Fruit fly (Drosophila melanogaster): ENCODE results near the gene Npc1a.

Npc1a gene

DNA sequence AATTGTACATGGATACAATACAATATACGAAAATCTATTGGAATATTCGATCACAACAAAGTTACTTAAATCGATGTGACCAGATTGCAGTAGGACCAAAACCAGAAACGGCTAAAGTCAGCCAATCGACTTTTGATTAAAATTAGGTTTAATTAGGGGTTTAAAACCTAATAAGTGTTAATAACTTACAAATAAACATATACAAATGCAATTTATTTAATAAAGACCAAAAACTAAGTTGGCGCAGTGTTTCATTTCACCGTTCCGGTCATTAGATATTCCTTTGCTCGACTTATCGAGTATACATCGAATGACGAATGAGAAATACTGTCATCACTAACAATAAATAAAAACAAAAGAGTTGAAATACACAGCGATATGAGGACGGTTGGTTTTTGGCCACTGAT is 29.4 kb upstream of the Npc1a start, which contains the start of the genes bsk and CG31717 (continued):
- peak; percentile 97 for TF ChIP-seq CG30020 (tag; optimal IDR thresholded peaks at IDR 0.05)
- peak; percentile 5 for TF ChIP-seq B-H2 (GFP tag; optimal IDR thresholded peaks at IDR 0.05)
- peak; percentile 43 for TF ChIP-seq Ets97D (GFP tag; optimal IDR thresholded peaks at IDR 0.05)
- TF ChIP-seq Ssrp (tag; optimal IDR thresholded peaks at IDR 0.05), result no peak
- TF ChIP-seq Dll (GFP tag; IDR thresholded peaks at IDR 0.05; ENCODE audit: partially characterized antibody), result peak; percentile 68; the same call in 2 of the 4 replicates
- no peak for TF ChIP-seq E2f1 (GFP tag; IDR thresholded peaks at IDR 0.05)
- TF ChIP-seq CG6791 (GFP tag; IDR thresholded peaks at IDR 0.05; ENCODE audit: partially characterized antibody), result peak; percentile 58; the same call in 1 of the 3 replicates
- peak; percentile 7 for TF ChIP-seq lilli (GFP tag; optimal IDR thresholded peaks at IDR 0.05)
- TF ChIP-seq nmo (GFP tag; optimal IDR thresholded peaks at IDR 0.05), result peak; percentile 60
- TF ChIP-seq CG10565 (GFP tag; optimal IDR thresholded peaks at IDR 0.05), result no peak
- TF ChIP-seq MESR4 (GFP tag; optimal IDR thresholded peaks at IDR 0.05), result peak; percentile 35
- peak; percentile 73 for TF ChIP-seq CG8924 (tag; optimal IDR thresholded peaks at IDR 0.05)
- TF ChIP-seq Xbp1 (GFP tag; optimal IDR thresholded peaks at IDR 0.05), result no peak
- TF ChIP-seq Bgb (GFP tag; IDR thresholded peaks at IDR 0.05; ENCODE audit: partially characterized antibody), result peak; percentile 34; the same call in 1 of the 2 replicates
- no peak for TF ChIP-seq cato (GFP tag; optimal IDR thresholded peaks at IDR 0.05; ENCODE audit: borderline replicate concordance)
- peak; percentile 78 for TF ChIP-seq gfzf (GFP tag; optimal IDR thresholded peaks at IDR 0.05)
- peak; percentile 2 for TF ChIP-seq nom (GFP tag; optimal IDR thresholded peaks at IDR 0.05)
- TF ChIP-seq tll (GFP tag; optimal IDR thresholded peaks at IDR 0.05), result peak in 1 of 2 experiments; percentile 53
- peak; percentile 77 for TF ChIP-seq BEAF-32 (GFP tag; optimal IDR thresholded peaks at IDR 0.05)
- no peak for TF ChIP-seq salm (tag; optimal IDR thresholded peaks at IDR 0.05)
- peak; percentile 21 for TF ChIP-seq Dp (GFP tag; optimal IDR thresholded peaks at IDR 0.05)
- TF ChIP-seq CG9797 (GFP tag; optimal IDR thresholded peaks at IDR 0.05), result peak; percentile 73
- TF ChIP-seq CG13287 (GFP tag; IDR thresholded peaks at IDR 0.05; ENCODE audit: partially characterized antibody), result peak; percentile 68
- TF ChIP-seq Dref (GFP tag; IDR thresholded peaks at IDR 0.05), result peak; percentile 71

DNA sequence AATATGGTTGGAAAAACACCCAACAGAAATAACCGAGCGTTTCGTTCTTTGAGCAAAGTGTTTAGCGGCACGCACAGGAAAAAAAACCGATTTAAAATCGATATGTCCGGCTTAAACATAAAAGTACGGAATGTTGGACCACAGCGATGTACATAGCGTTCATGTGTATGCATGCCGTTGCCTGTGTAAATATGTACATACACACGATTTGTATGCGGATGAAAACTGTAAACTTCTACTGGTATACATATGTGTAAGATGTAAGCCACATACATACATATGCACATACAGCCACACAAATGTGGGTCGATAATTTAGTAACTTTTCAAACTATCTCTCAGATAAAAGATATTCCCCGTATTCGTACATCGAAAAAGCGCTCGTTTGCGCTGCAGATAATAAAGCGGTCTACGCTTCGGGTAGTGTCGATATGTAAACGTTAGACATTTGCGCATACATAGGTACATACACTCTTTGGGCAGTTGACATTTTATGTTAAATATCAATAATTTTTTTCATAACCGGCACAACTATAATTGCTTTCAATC is 28.7 kb upstream of the Npc1a start:
- TF ChIP-seq CHES-1-like (GFP tag; optimal IDR thresholded peaks at IDR 0.05), result peak; percentile 15
- TF ChIP-seq Hey (tag; optimal IDR thresholded peaks at IDR 0.05), result no peak
- TF ChIP-seq CG15696 (tag; optimal IDR thresholded peaks at IDR 0.05), result peak; percentile 83
- TF ChIP-seq Lhr (GFP tag; optimal IDR thresholded peaks at IDR 0.05), result no peak
- TF ChIP-seq Nf-YB (GFP tag; optimal IDR thresholded peaks at IDR 0.05), result no peak
- TF ChIP-seq Hmx (GFP tag; optimal IDR thresholded peaks at IDR 0.05), result no peak
- TF ChIP-seq CG1603 (tag; optimal IDR thresholded peaks at IDR 0.05), result peak; percentile 19
- TF ChIP-seq CG34376 (GFP tag; optimal IDR thresholded peaks at IDR 0.05), result peak; percentile 80
- no peak for TF ChIP-seq CG12942 (GFP tag; optimal IDR thresholded peaks at IDR 0.05)
- TF ChIP-seq zfh2 (GFP tag; optimal IDR thresholded peaks at IDR 0.05), result no peak
- TF ChIP-seq CG13296 (GFP tag; optimal IDR thresholded peaks at IDR 0.05), result peak; percentile 80
- peak; percentile 80 for TF ChIP-seq chm (GFP tag; IDR thresholded peaks at IDR 0.05)
- peak; percentile 69; the same call in 1 of the 2 replicates for TF ChIP-seq CG32767 (GFP tag; IDR thresholded peaks at IDR 0.05)
- no peak for TF ChIP-seq dm (GFP tag; optimal IDR thresholded peaks at IDR 0.05)
- TF ChIP-seq Pdp1 (GFP tag; optimal IDR thresholded peaks at IDR 0.05), result no peak
- TF ChIP-seq sd (tag; optimal IDR thresholded peaks at IDR 0.05), result peak; percentile 76
- TF ChIP-seq CG7987 (GFP tag; optimal IDR thresholded peaks at IDR 0.05), result peak; percentile 72
- no peak for TF ChIP-seq ftz-f1 (GFP tag; optimal IDR thresholded peaks at IDR 0.05)
- no peak for TF ChIP-seq CG31365 (tag; optimal IDR thresholded peaks at IDR 0.05)
- no peak for TF ChIP-seq slbo (GFP tag; IDR thresholded peaks at IDR 0.05)
- no peak for TF ChIP-seq CG7928 (GFP tag; optimal IDR thresholded peaks at IDR 0.05)
- no peak for TF ChIP-seq Bdp1 (GFP tag; optimal IDR thresholded peaks at IDR 0.05)
- TF ChIP-seq sqz (GFP tag; optimal IDR thresholded peaks at IDR 0.05), result peak; percentile 64
- peak; percentile 9 for TF ChIP-seq CG2712 (tag; optimal IDR thresholded peaks at IDR 0.05)
- TF ChIP-seq Sox100B (GFP tag; optimal IDR thresholded peaks at IDR 0.05), result peak; percentile 75
